Fruit fly (Drosophila melanogaster) whole organism, wandering third instar larva: ENCODE measurements around the gene CG3744.

ENCODE experiments used
- Dfd ChIP-seq: fragments of >200 bp; optimal IDR thresholded peaks from 2 replicates; lab custom pipeline; 2017; ENCODE audit warnings: missing biosample characterization, missing genetic modification characterization
- Myc ChIP-seq: fragments of >200 bp; optimal IDR thresholded peaks from 2 replicates; lab custom pipeline; 2017
- OdsH ChIP-seq: fragments of 200-800 bp; sonication (Bioruptor generic); optimal IDR thresholded peaks from 2 replicates; lab custom pipeline; 2016; ENCODE audit warnings: missing biosample characterization, mild to moderate bottlenecking, missing genetic modification characterization
- Vsx2 ChIP-seq: fragments of 200-300, 225-300 bp; sonication (Bioruptor generic); optimal IDR thresholded peaks from 2 replicates; lab custom pipeline; 2018; ENCODE audit warnings: missing biosample characterization, missing genetic modification characterization; ENCODE audit not compliant: partially characterized antibody
- fru ChIP-seq: fragments of 200-800 bp; sonication (Bioruptor generic); optimal IDR thresholded peaks from 3 replicates; lab custom pipeline; 2016; ENCODE audit warnings: missing biosample characterization, mild to moderate bottlenecking, missing genetic modification characterization
- h ChIP-seq: fragments of 200-800 bp; sonication (Bioruptor generic); optimal IDR thresholded peaks from 3 replicates; lab custom pipeline; 2016; ENCODE audit warnings: missing biosample characterization, mild to moderate bottlenecking, missing genetic modification characterization
- sv ChIP-seq: fragments of 200-800 bp; sonication (Bioruptor generic); optimal IDR thresholded peaks from 3 replicates; lab custom pipeline; 2016; ENCODE audit warnings: missing biosample characterization, missing genetic modification characterization

- TF ChIP-seq sv (GFP tag; lab: Kevin White, UChicago) (no peak), h (GFP tag; lab: Kevin White, UChicago) (no peak), fru (GFP tag; lab: Kevin White, UChicago) (no peak), OdsH (GFP tag; lab: Kevin White, UChicago) (no peak), Dfd (GFP tag; lab: Kevin White, UChicago) (no peak), Myc (lab: Kevin White, UChicago) (no peak), Vsx2 (GFP tag; lab: Kevin White, UChicago) (no peak)
Observed at dm6 chr3R:24922270-24922669, 45.8 kb upstream of the CG3744 start, which contains the start of gene Mink.
